Fruit fly (Drosophila melanogaster): ENCODE measurements around the gene Neurochondrin.

Gene Neurochondrin

DNA sequence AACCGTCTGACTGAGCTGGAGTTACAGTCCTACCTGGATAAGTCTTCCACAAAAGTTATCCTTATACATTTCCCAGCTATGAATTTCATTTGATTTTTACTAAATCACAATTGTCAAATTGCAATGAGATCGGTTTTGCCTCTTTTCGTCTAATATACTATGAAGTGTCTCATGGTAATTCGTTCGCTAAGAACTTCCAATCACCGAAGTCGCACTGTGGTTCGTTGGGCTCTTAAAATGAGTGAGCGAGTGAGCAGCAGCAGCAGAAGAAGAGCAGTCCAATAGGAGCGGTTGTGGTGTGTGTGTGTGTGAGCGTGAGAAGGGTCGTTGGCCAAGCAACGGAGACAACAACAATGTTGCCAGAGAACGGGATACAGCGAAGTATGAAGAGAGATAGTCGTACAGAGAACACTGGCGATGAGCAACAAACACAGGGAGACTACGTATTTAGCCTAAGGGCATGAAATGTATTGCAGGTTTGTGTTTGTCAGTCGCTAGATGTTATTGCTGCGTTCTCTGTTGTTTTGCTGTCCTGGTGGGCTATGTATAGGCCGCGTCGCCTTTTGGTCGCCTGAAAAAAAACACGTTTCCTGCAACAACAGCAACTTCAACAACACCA, 44.1 kb upstream of the Neurochondrin start:
- TF ChIP-seq CG32006 (GFP tag; optimal IDR thresholded peaks at IDR 0.05): peak; percentile 94
- TF ChIP-seq cyc (GFP tag; optimal IDR thresholded peaks at IDR 0.05): peak; percentile 99
- TF ChIP-seq salr (GFP tag; optimal IDR thresholded peaks at IDR 0.05): peak; percentile 91 to 95
- TF ChIP-seq esn (GFP tag; optimal IDR thresholded peaks at IDR 0.05): peak; percentile 99
- peak; percentile 99 for TF ChIP-seq CG3919 (GFP tag; optimal IDR thresholded peaks at IDR 0.05)
- peak; percentile 99 for TF ChIP-seq Met (GFP tag; optimal IDR thresholded peaks at IDR 0.05)
- TF ChIP-seq CG6792 (GFP tag; optimal IDR thresholded peaks at IDR 0.05): peak; percentile 98
- TF ChIP-seq svp (GFP tag): peak; percentile 99
- peak; percentile 95 for TF ChIP-seq CG8119 (GFP tag; IDR thresholded peaks at IDR 0.05)
- TF ChIP-seq OdsH (GFP tag; optimal IDR thresholded peaks at IDR 0.05): peak; percentile 98
- peak; percentile 99 for TF ChIP-seq Eip75B (GFP tag; optimal IDR thresholded peaks at IDR 0.05)
- peak; percentile 98 for TF ChIP-seq Sox102F (GFP tag; optimal IDR thresholded peaks at IDR 0.05)
- TF ChIP-seq acj6 (GFP tag; optimal IDR thresholded peaks at IDR 0.05): peak; percentile 98
- peak; percentile 95 for TF ChIP-seq CG3032 (tag; optimal IDR thresholded peaks at IDR 0.05)
- TF ChIP-seq Hr4 (GFP tag; optimal IDR thresholded peaks at IDR 0.05): peak; percentile 94
- TF ChIP-seq Smox (GFP tag; optimal IDR thresholded peaks at IDR 0.05): peak; percentile 98
- peak; percentile 76 for TF ChIP-seq CG11294 (GFP tag; IDR thresholded peaks at IDR 0.05)
- peak; percentile 88 for TF ChIP-seq CG6276 (GFP tag; optimal IDR thresholded peaks at IDR 0.05)
- peak; percentile 92 for TF ChIP-seq eg (GFP tag; IDR thresholded peaks at IDR 0.05)
- peak; percentile 96 for TF ChIP-seq fd59A (GFP tag; optimal IDR thresholded peaks at IDR 0.05)
- peak; percentile 96 for TF ChIP-seq CG8632 (GFP tag; optimal IDR thresholded peaks at IDR 0.05)
- peak; percentile 100 for TF ChIP-seq dsx (GFP tag; optimal IDR thresholded peaks at IDR 0.05; ENCODE audit: poor library complexity, severe bottlenecking)
- peak; percentile 98 for TF ChIP-seq lz (GFP tag; optimal IDR thresholded peaks at IDR 0.05)
- peak; percentile 96 for TF ChIP-seq Sox15 (GFP tag; optimal IDR thresholded peaks at IDR 0.05)
- TF ChIP-seq CG8319 (GFP tag; optimal IDR thresholded peaks at IDR 0.05): peak; percentile 97
- TF ChIP-seq CG7368 (GFP tag; optimal IDR thresholded peaks at IDR 0.05): peak; percentile 97
- peak; percentile 97 for TF ChIP-seq vri (GFP tag; optimal IDR thresholded peaks at IDR 0.05)
- peak; percentile 97 for TF ChIP-seq CG10669 (GFP tag; optimal IDR thresholded peaks at IDR 0.05)
- TF ChIP-seq Blimp-1 (GFP tag; optimal IDR thresholded peaks at IDR 0.05): peak; percentile 86
- TF ChIP-seq Sox14 (GFP tag; optimal IDR thresholded peaks at IDR 0.05): peak; percentile 99
- peak; percentile 92 for TF ChIP-seq CG15336 (GFP tag; IDR thresholded peaks at IDR 0.05)
- TF ChIP-seq pdm3 (GFP tag; optimal IDR thresholded peaks at IDR 0.05): peak; percentile 98
- peak; percentile 97 for TF ChIP-seq CG1621 (tag; optimal IDR thresholded peaks at IDR 0.05)
- peak; percentile 42 for TF ChIP-seq Hr38 (GFP tag; optimal IDR thresholded peaks at IDR 0.05)
- peak; percentile 97 for TF ChIP-seq Ets21C (GFP tag; optimal IDR thresholded peaks at IDR 0.05)
- TF ChIP-seq CG9139 (GFP tag; optimal IDR thresholded peaks at IDR 0.05): peak; percentile 90
- peak; percentile 72 for TF ChIP-seq dac (GFP tag; optimal IDR thresholded peaks at IDR 0.05)
- TF ChIP-seq net (GFP tag; optimal IDR thresholded peaks at IDR 0.05): peak; percentile 97
- TF ChIP-seq CG4318 (GFP tag; optimal IDR thresholded peaks at IDR 0.05): peak; percentile 89
- TF ChIP-seq fd85E (GFP tag; optimal IDR thresholded peaks at IDR 0.05): peak; percentile 94
- peak; percentile 98 for TF ChIP-seq CG31627 (GFP tag; optimal IDR thresholded peaks at IDR 0.05)
- peak; percentile 94 for TF ChIP-seq CG16779 (tag; optimal IDR thresholded peaks at IDR 0.05)
- peak; percentile 98 for TF ChIP-seq topi (GFP tag; optimal IDR thresholded peaks at IDR 0.05)
- peak; percentile 99 for TF ChIP-seq Eip78C (GFP tag)
- peak; percentile 98 for TF ChIP-seq Hr39 (GFP tag; optimal IDR thresholded peaks at IDR 0.05)
- TF ChIP-seq Ets96B (tag; optimal IDR thresholded peaks at IDR 0.05): peak; percentile 96
- TF ChIP-seq CG6163 (GFP tag; IDR thresholded peaks at IDR 0.05): peak; percentile 97
- TF ChIP-seq Gug (GFP tag; IDR thresholded peaks at IDR 0.05): peak; percentile 89
- TF ChIP-seq CG10631 (GFP tag; optimal IDR thresholded peaks at IDR 0.05): peak; percentile 98
- peak; percentile 96 for TF ChIP-seq spab (GFP tag; optimal IDR thresholded peaks at IDR 0.05)
- peak; percentile 91 for TF ChIP-seq Eip93F (GFP tag; optimal IDR thresholded peaks at IDR 0.05)
- peak; percentile 98 for TF ChIP-seq CG11902 (GFP tag; optimal IDR thresholded peaks at IDR 0.05)
